Worm (Caenorhabditis elegans) whole organism, mixed stage, embryonic: ENCODE results near the gene daf-15.

ENCODE experiments used
- ceh-83 ChIP-seq: fragments of 200-800 bp; sonication (Bioruptor generic); optimal IDR thresholded peaks from 2 replicates; lab custom pipeline; 2018; ENCODE audit warnings: mild to moderate bottlenecking, missing genetic modification characterization, missing compliant biosample characterization
- ces-1 ChIP-seq: fragments of 150-350 bp; optimal IDR thresholded peaks from 2 replicates; lab custom pipeline; 2014; ENCODE audit warnings: missing biosample characterization, missing genetic modification reagents, missing genetic modification characterization
- elt-1 ChIP-seq: sonication (generic microtip); optimal IDR thresholded peaks from 2 replicates; lab custom pipeline; 2017; ENCODE audit warnings: missing genetic modification characterization, mild to moderate bottlenecking, missing compliant biosample characterization, antibody characterized with exemption, moderate library complexity, borderline replicate concordance; ENCODE audit not compliant: insufficient read depth
- elt-3 ChIP-seq: fragments of 150-350 bp; optimal IDR thresholded peaks from 2 replicates; lab custom pipeline; 2014; ENCODE audit warnings: missing biosample characterization, missing genetic modification characterization
- flh-1 ChIP-seq: fragments of 200-800 bp; sonication (Bioruptor generic); optimal IDR thresholded peaks from 2 replicates; lab custom pipeline; 2018; ENCODE audit warnings: mild to moderate bottlenecking, missing genetic modification characterization, moderate library complexity, missing compliant biosample characterization
- ham-2 ChIP-seq: fragments of 200-800 bp; sonication (Bioruptor generic); optimal IDR thresholded peaks from 2 replicates; lab custom pipeline; 2018; ENCODE audit warnings: mild to moderate bottlenecking, missing genetic modification characterization, missing compliant biosample characterization
- lin-13 ChIP-seq: fragments of 150-350 bp; optimal IDR thresholded peaks from 2 replicates; lab custom pipeline; 2014; ENCODE audit warnings: missing biosample characterization, missing genetic modification characterization
- lin-32 ChIP-seq: fragments of 200-800 bp; sonication (Bioruptor generic); optimal IDR thresholded peaks from 2 replicates; lab custom pipeline; 2018; ENCODE audit warnings: mild to moderate bottlenecking, missing genetic modification characterization, missing compliant biosample characterization
- mab-5 ChIP-seq: fragments of 150-350 bp; optimal IDR thresholded peaks from 2 replicates; lab custom pipeline; 2014; ENCODE audit warnings: missing biosample characterization, missing genetic modification characterization
- mep-1 ChIP-seq: fragments of 150-350 bp; optimal IDR thresholded peaks from 2 replicates; lab custom pipeline; 2017; ENCODE audit warnings: missing biosample characterization, missing genetic modification reagents, missing genetic modification characterization, inconsistent platforms
- mls-2 ChIP-seq: sonication (generic microtip); optimal IDR thresholded peaks from 2 replicates; lab custom pipeline; 2016; ENCODE audit warnings: mild to moderate bottlenecking, missing genetic modification characterization, moderate library complexity, missing compliant biosample characterization
- nhr-2 ChIP-seq: fragments of 150-350 bp; optimal IDR thresholded peaks from 2 replicates; lab custom pipeline; 2014; ENCODE audit warnings: missing biosample characterization, missing genetic modification characterization
- nhr-28 ChIP-seq: fragments of 150-350 bp; optimal IDR thresholded peaks from 2 replicates; lab custom pipeline; 2014; ENCODE audit warnings: missing biosample characterization, missing genetic modification characterization
- nhr-76 ChIP-seq: sonication (generic microtip); optimal IDR thresholded peaks from 2 replicates; lab custom pipeline; 2017; ENCODE audit warnings: missing biosample characterization, missing genetic modification characterization
- pha-4 ChIP-seq: fragments of 150-350 bp; optimal IDR thresholded peaks from 2 replicates; lab custom pipeline; 2018; ENCODE audit warnings: missing biosample characterization, missing genetic modification reagents, missing genetic modification characterization
- tbx-8 ChIP-seq: fragments of 200-800 bp; sonication (Bioruptor generic); optimal IDR thresholded peaks from 2 replicates; lab custom pipeline; 2018; ENCODE audit warnings: mild to moderate bottlenecking, missing genetic modification characterization, moderate library complexity, missing compliant biosample characterization
- zip-8 ChIP-seq: fragments of 150-350 bp; optimal IDR thresholded peaks from 2 replicates; lab custom pipeline; 2014; ENCODE audit warnings: missing biosample characterization, missing genetic modification characterization
- ztf-11 ChIP-seq: fragments of 150-350 bp; optimal IDR thresholded peaks from 2 replicates; lab custom pipeline; 2014; ENCODE audit warnings: missing biosample characterization, missing genetic modification characterization

Gene daf-15

ce11 chrIV:9440880-9441336 is 54.9 kb downstream of the daf-15 start, which contains the start of gene idh-1:
TSS of gene idh-1 (minus strand) at chrIV:9441107.
- TF ChIP-seq mab-5 (tag; lab: Kevin White, UChicago): no peak
- no peak for TF ChIP-seq lin-32 (GFP tag; lab: Kevin White, UChicago)
- TF ChIP-seq ham-2: no peak
- no peak for TF ChIP-seq zip-8 (tag; lab: Kevin White, UChicago)
- TF ChIP-seq nhr-76 (tag; lab: Kevin White, UChicago): no peak
- TF ChIP-seq lin-13: no peak
- TF ChIP-seq ztf-11 (tag; lab: Kevin White, UChicago): no peak
- no peak for TF ChIP-seq pha-4 (tag; lab: Kevin White, UChicago)
- TF ChIP-seq flh-1 (GFP tag; lab: Kevin White, UChicago): no peak
- no peak for TF ChIP-seq elt-3 (tag; lab: Kevin White, UChicago)

DNA sequence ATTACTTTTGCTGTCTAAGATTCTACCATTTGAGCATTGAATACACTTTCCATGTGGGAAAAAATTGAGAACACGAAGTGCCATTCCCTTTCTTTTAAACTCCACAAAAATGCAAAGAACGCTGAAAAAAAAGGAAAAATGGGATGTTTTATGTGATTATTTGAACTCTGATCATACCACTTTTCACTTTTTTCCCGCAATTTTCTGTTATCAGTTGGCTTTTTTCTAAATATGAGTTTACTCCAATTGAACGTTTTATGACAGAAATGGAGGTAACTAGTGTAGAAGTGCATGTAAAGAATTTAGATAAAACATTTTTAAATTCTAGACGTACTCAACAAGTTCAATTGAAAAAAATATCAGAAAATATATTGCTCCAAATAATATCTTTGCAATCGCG is 55.4 kb downstream of the daf-15 start:
- TF ChIP-seq tbx-8 (no peak), mep-1 (tag; lab: Kevin White, UChicago) (no peak), nhr-2 (tag; lab: Kevin White, UChicago) (no peak), mls-2 (tag; lab: Kevin White, UChicago) (no peak), ham-2 (no peak), ceh-83 (GFP tag; lab: Kevin White, UChicago) (no peak), pha-4 (tag; lab: Kevin White, UChicago) (no peak), nhr-28 (tag; lab: Kevin White, UChicago) (no peak)

DNA sequence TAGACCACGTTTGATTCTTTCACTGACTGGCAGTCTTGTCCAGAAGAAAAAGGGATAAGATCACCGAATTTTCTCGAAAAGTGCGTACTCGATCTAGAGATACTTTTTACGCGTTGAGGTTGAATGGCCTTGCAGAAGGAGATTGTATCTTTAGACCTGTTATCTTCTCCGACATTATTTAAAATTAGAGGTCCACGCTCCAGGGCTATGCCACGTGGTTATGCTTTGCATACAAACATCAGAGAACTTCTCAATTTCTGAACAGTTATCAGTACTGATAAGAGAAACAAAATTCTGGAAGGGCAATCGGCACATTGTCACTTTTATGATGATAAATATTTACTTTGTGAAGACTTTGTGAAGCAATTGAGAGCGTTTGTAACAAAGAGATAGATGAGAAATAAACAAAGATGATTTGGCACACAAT is 56.1 kb downstream of the daf-15 start:
- TF ChIP-seq pha-4 (tag; lab: Kevin White, UChicago) (no peak), elt-1 (tag; lab: Kevin White, UChicago) (peak; percentile 80)

ce11 chrIV:9443940-9444339 is 57.9 kb downstream of the daf-15 start, which contains the start of gene F38E11.9:
TSS of gene F38E11.9 (minus strand) at chrIV:9444040.
- TF ChIP-seq ces-1 (GFP tag; lab: Kevin White, UChicago): no peak
